Fruit fly (Drosophila melanogaster): ENCODE data around the gene CG10466.

dm6 chr2L:19763446-19763772 lies 28.5 kb upstream of the CG10466 start:
- TF ChIP-seq EcR (GFP tag; optimal IDR thresholded peaks at IDR 0.05) (no peak), CG4496 (GFP tag; IDR thresholded peaks at IDR 0.05) (no peak), CG8159 (tag; optimal IDR thresholded peaks at IDR 0.05) (no peak), CG13204 (GFP tag; optimal IDR thresholded peaks at IDR 0.05) (no peak), CG15710 (tag; optimal IDR thresholded peaks at IDR 0.05) (no peak), Pif1B (GFP tag; optimal IDR thresholded peaks at IDR 0.05) (no peak), D1 (tag; optimal IDR thresholded peaks at IDR 0.05) (no peak), rn (GFP tag; IDR thresholded peaks at IDR 0.05) (no peak), CG34367 (tag; optimal IDR thresholded peaks at IDR 0.05) (no peak), gl (tag; optimal IDR thresholded peaks at IDR 0.05) (no peak)

Data from whole organism, pupa.